Fruit fly (Drosophila melanogaster): Measurements from ENCODE around the gene CG33270.
A peak's percentile ranks its signal among the peaks of the same experiment; 100 is the strongest.

Gene CG33270

dm6 chr3L:11561946-11562760 lies 16.3 kb downstream of the CG33270 start, which contains the start of the genes CG7394 and Mob2 (continued):
- TF ChIP-seq CG30020 (tag; optimal IDR thresholded peaks at IDR 0.05): peak; percentile 73
- peak; percentile 91 for TF ChIP-seq CG11695 (GFP tag; IDR thresholded peaks at IDR 0.05)
- TF ChIP-seq dati (GFP tag; IDR thresholded peaks at IDR 0.05): peak; percentile 67; the same call in 1 of the 2 replicates
- peak; percentile 73 for TF ChIP-seq CG12071 (GFP tag; optimal IDR thresholded peaks at IDR 0.05)
- peak; percentile 94 for TF ChIP-seq ranshi (GFP tag; IDR thresholded peaks at IDR 0.05)
- TF ChIP-seq CG17568 (GFP tag; optimal IDR thresholded peaks at IDR 0.05): peak; percentile 74
- TF ChIP-seq MBD-R2 (GFP tag; IDR thresholded peaks at IDR 0.05): peak; percentile 81
- peak; percentile 93 for TF ChIP-seq CG30403 (GFP tag; optimal IDR thresholded peaks at IDR 0.05)
- peak; percentile 83 for TF ChIP-seq CG14860 (GFP tag; IDR thresholded peaks at IDR 0.05; ENCODE audit: partially characterized antibody)
- TF ChIP-seq en (GFP tag; optimal IDR thresholded peaks at IDR 0.05): no peak
- peak; percentile 86 for TF ChIP-seq Fer3 (tag; optimal IDR thresholded peaks at IDR 0.05)
- TF ChIP-seq Hey (tag; optimal IDR thresholded peaks at IDR 0.05): peak; percentile 67
- peak; percentile 64 for TF ChIP-seq GATAe (GFP tag; conservative IDR thresholded peaks at IDR 0.05)
- TF ChIP-seq Dip3 (GFP tag; optimal IDR thresholded peaks at IDR 0.05): peak; percentile 89
- TF ChIP-seq ato (GFP tag; IDR thresholded peaks at IDR 0.05; ENCODE audit: partially characterized antibody): peak; percentile 62
- peak; percentile 92 for TF ChIP-seq CG14014 (GFP tag; IDR thresholded peaks at IDR 0.05)
- peak; percentile 57 for TF ChIP-seq Asciz (GFP tag; optimal IDR thresholded peaks at IDR 0.05)
- peak; percentile 81 for TF ChIP-seq CG14667 (GFP tag; IDR thresholded peaks at IDR 0.05)
- peak; percentile 67 for TF ChIP-seq CG11723 (GFP tag; optimal IDR thresholded peaks at IDR 0.05)
- TF ChIP-seq Neu2 (GFP tag; optimal IDR thresholded peaks at IDR 0.05; ENCODE audit: borderline replicate concordance): peak; percentile 60
- TF ChIP-seq CG8281 (tag; optimal IDR thresholded peaks at IDR 0.05): peak; percentile 62
- peak; percentile 87 for TF ChIP-seq CG34376 (GFP tag; optimal IDR thresholded peaks at IDR 0.05)
- peak; percentile 38 for TF ChIP-seq CG8359 (GFP tag; optimal IDR thresholded peaks at IDR 0.05; ENCODE audit: borderline replicate concordance)
- TF ChIP-seq CG12744 (GFP tag; optimal IDR thresholded peaks at IDR 0.05): peak; percentile 84
- peak; percentile 95 for TF ChIP-seq CG17385 (GFP tag; optimal IDR thresholded peaks at IDR 0.05)
- peak; percentile 91 for TF ChIP-seq CG12155 (GFP tag; optimal IDR thresholded peaks at IDR 0.05)
- peak; percentile 88 for TF ChIP-seq unpg (GFP tag; optimal IDR thresholded peaks at IDR 0.05)
- peak; percentile 79 for TF ChIP-seq Sox100B (GFP tag; optimal IDR thresholded peaks at IDR 0.05)
- peak; percentile 88 for TF ChIP-seq Blimp-1 (GFP tag; optimal IDR thresholded peaks at IDR 0.05)
- peak; percentile 63 for TF ChIP-seq CG4360 (GFP tag; IDR thresholded peaks at IDR 0.05)
- TF ChIP-seq CG12219 (GFP tag; optimal IDR thresholded peaks at IDR 0.05): peak; percentile 77
- TF ChIP-seq CG10979 (tag; optimal IDR thresholded peaks at IDR 0.05): peak; percentile 85
- peak; percentile 83 for TF ChIP-seq CrebB (tag; optimal IDR thresholded peaks at IDR 0.05)
- peak; percentile 87 for TF ChIP-seq unc-4 (GFP tag; IDR thresholded peaks at IDR 0.05; ENCODE audit: partially characterized antibody)
- peak; percentile 64 for TF ChIP-seq psq (GFP tag; optimal IDR thresholded peaks at IDR 0.05)
- TF ChIP-seq CG13775 (GFP tag; optimal IDR thresholded peaks at IDR 0.05): peak; percentile 94
- peak; percentile 90 for TF ChIP-seq nerfin-2 (GFP tag; IDR thresholded peaks at IDR 0.05; ENCODE audit: partially characterized antibody)
- no peak for TF ChIP-seq usp (GFP tag; optimal IDR thresholded peaks at IDR 0.05)
- TF ChIP-seq ro (GFP tag; IDR thresholded peaks at IDR 0.05): peak; percentile 45; the same call in 1 of the 2 replicates
- TF ChIP-seq CG1832 (GFP tag; optimal IDR thresholded peaks at IDR 0.05): no peak
- TF ChIP-seq tna (GFP tag; IDR thresholded peaks at IDR 0.05; ENCODE audit: partially characterized antibody): peak; percentile 79
- peak; percentile 7 for TF ChIP-seq pfk (GFP tag; optimal IDR thresholded peaks at IDR 0.05)
- TF ChIP-seq CG9437 (GFP tag; optimal IDR thresholded peaks at IDR 0.05): peak; percentile 70
- TF ChIP-seq ham (GFP tag; IDR thresholded peaks at IDR 0.05): 0 out of 2 replicates have a peak, but pooled peaks have one; percentile 7
- TF ChIP-seq Side (GFP tag; optimal IDR thresholded peaks at IDR 0.05): peak; percentile 64
- TF ChIP-seq CG4617 (GFP tag; optimal IDR thresholded peaks at IDR 0.05; ENCODE audit: borderline replicate concordance): peak; percentile 85
- peak; percentile 71 for TF ChIP-seq CG33557 (GFP tag; optimal IDR thresholded peaks at IDR 0.05)

All from whole organism, embryonic.